Fruit fly (Drosophila melanogaster) whole organism, embryonic: ENCODE results near the gene Kap3.

Source experiments
- Abd-B ChIP-seq: fragments of 200-800 bp; sonication (Bioruptor generic); optimal IDR thresholded peaks from 2 replicates; lab custom pipeline; 2018; ENCODE audit warnings: missing biosample characterization, mild to moderate bottlenecking, missing genetic modification characterization, moderate library complexity
- CG12299 ChIP-seq: fragments of 200-800 bp; sonication (Bioruptor generic); optimal IDR thresholded peaks from 2 replicates; lab custom pipeline; 2018; ENCODE audit warnings: missing biosample characterization, mild to moderate bottlenecking, missing genetic modification characterization
- CG12659 ChIP-seq: fragments of 200-800 bp; sonication (Bioruptor generic); optimal IDR thresholded peaks from 3 replicates; lab custom pipeline; 2017; ENCODE audit warnings: mild to moderate bottlenecking, missing biosample characterization, missing genetic modification reagents, missing genetic modification characterization
- CG12769 ChIP-seq: fragments of 200-800 bp; sonication (Bioruptor generic); optimal IDR thresholded peaks from 2 replicates; lab custom pipeline; 2019; ENCODE audit warnings: missing biosample characterization, mild to moderate bottlenecking, missing genetic modification characterization, moderate library complexity
- CG13287 ChIP-seq: fragments of 200-800 bp; sonication (Bioruptor generic); IDR thresholded peaks from 2 replicates; pipeline ENCODE4 v1.3.6; 2022; ENCODE audit warnings: missing biosample characterization, missing genetic modification characterization; ENCODE audit not compliant: partially characterized antibody
- CG13624 ChIP-seq: fragments of 200-800 bp; sonication (Bioruptor generic); optimal IDR thresholded peaks from 2 replicates; lab custom pipeline; 2016; ENCODE audit warnings: missing biosample characterization, missing genetic modification characterization
- CG15696 ChIP-seq: fragments of 200-800 bp; sonication (Bioruptor generic); optimal IDR thresholded peaks from 2 replicates; lab custom pipeline; 2019; ENCODE audit warnings: missing biosample characterization, mild to moderate bottlenecking, missing genetic modification characterization, moderate library complexity
- CG17829 ChIP-seq: fragments of 200-800 bp; optimal IDR thresholded peaks from 2 replicates; lab custom pipeline; 2019; ENCODE audit warnings: missing biosample characterization, mild to moderate bottlenecking, missing genetic modification characterization, moderate library complexity
- CG18619 ChIP-seq: fragments of 200-800 bp; sonication (Bioruptor generic); optimal IDR thresholded peaks from 3 replicates; lab custom pipeline; 2017; ENCODE audit warnings: missing biosample characterization, mild to moderate bottlenecking, missing genetic modification characterization
- CG2116 ChIP-seq: fragments of 200-800 bp; sonication (Bioruptor generic); optimal IDR thresholded peaks from 3 replicates; lab custom pipeline; 2018; ENCODE audit warnings: missing biosample characterization, mild to moderate bottlenecking, missing genetic modification characterization
- CG3847 ChIP-seq: fragments of 200-800 bp; sonication (Bioruptor generic); IDR thresholded peaks from 2 replicates; pipeline ENCODE4 v1.3.6; 2022; ENCODE audit warnings: missing biosample characterization, missing genetic modification characterization
- CG4707 ChIP-seq: fragments of 200-800 bp; sonication (Bioruptor generic); optimal IDR thresholded peaks from 2 replicates; lab custom pipeline; 2018; ENCODE audit warnings: missing biosample characterization, mild to moderate bottlenecking, missing genetic modification characterization, moderate library complexity
- CG6175 ChIP-seq: fragments of 200-800 bp; sonication (Bioruptor generic); IDR thresholded peaks from 3 replicates; pipeline ENCODE4 v1.3.6; 2022; ENCODE audit warnings: missing biosample characterization, missing genetic modification characterization
- CG6791 ChIP-seq: fragments of 200-800 bp; sonication (Bioruptor generic); IDR thresholded peaks from 3 replicates; pipeline ENCODE4 v1.3.6; 2022; ENCODE audit warnings: missing biosample characterization, missing genetic modification characterization; ENCODE audit not compliant: partially characterized antibody
- CG9817 ChIP-seq: fragments of 200-800 bp; sonication (Bioruptor generic); optimal IDR thresholded peaks from 2 replicates; lab custom pipeline; 2018; ENCODE audit warnings: missing biosample characterization, mild to moderate bottlenecking, missing genetic modification characterization, moderate library complexity
- Doc2 ChIP-seq: fragments of 200-800 bp; sonication (Bioruptor generic); IDR thresholded peaks from 2 replicates; pipeline ENCODE4 v1.3.6; 2022; ENCODE audit warnings: missing biosample characterization, missing genetic modification characterization
- Dp ChIP-seq: fragments of 200-800 bp; sonication (Bioruptor generic); optimal IDR thresholded peaks from 2 replicates; lab custom pipeline; 2018; ENCODE audit warnings: missing biosample characterization, mild to moderate bottlenecking, missing genetic modification characterization, moderate library complexity
- Dref ChIP-seq: fragments of 200-800 bp; sonication (Bioruptor generic); IDR thresholded peaks from 2 replicates; pipeline ENCODE4 v1.3.6; 2022; ENCODE audit warnings: missing biosample characterization, missing genetic modification characterization
- E2f2 ChIP-seq: fragments of 200-800 bp; sonication (Bioruptor generic); IDR thresholded peaks from 2 replicates; pipeline ENCODE4 v1.3.6; 2022; ENCODE audit warnings: missing biosample characterization, missing genetic modification characterization
- Ets65A ChIP-seq: fragments of 200-800 bp; sonication (Bioruptor generic); peaks from one replicate; lab custom pipeline; 2016; ENCODE audit warnings: missing biosample characterization, missing genetic modification characterization
- Hmr ChIP-seq: fragments of 200-800 bp; sonication (Bioruptor generic); optimal IDR thresholded peaks from 3 replicates; lab custom pipeline; 2017; ENCODE audit warnings: mild to moderate bottlenecking, missing biosample characterization, missing genetic modification reagents, missing genetic modification characterization
- Hsf ChIP-seq: fragments of 200-800 bp; sonication (Bioruptor generic); optimal IDR thresholded peaks from 3 replicates; lab custom pipeline; 2016; ENCODE audit warnings: missing biosample characterization, missing genetic modification characterization
- MBD-R2 ChIP-seq: fragments of 200-800 bp; sonication (Bioruptor generic); IDR thresholded peaks from 2 replicates; pipeline ENCODE4 v1.3.6; 2022; ENCODE audit warnings: missing biosample characterization, missing genetic modification characterization
- Mad ChIP-seq: fragments of 200-800 bp; sonication (Bioruptor generic); optimal IDR thresholded peaks from 2 replicates; lab custom pipeline; 2016; ENCODE audit warnings: missing biosample characterization, missing genetic modification characterization
- Max ChIP-seq: fragments of 200-800 bp; sonication (Bioruptor generic); optimal IDR thresholded peaks from 2 replicates; lab custom pipeline; 2016; ENCODE audit warnings: missing biosample characterization, mild to moderate bottlenecking, missing genetic modification characterization
- Med ChIP-seq: fragments of 200-800 bp; sonication (Bioruptor generic); peaks from one replicate; lab custom pipeline; 2016; ENCODE audit warnings: missing biosample characterization, missing genetic modification characterization, mild to moderate bottlenecking, inconsistent platforms, moderate library complexity
- Mes4 ChIP-seq: fragments of 200-800 bp; sonication (Bioruptor generic); optimal IDR thresholded peaks from 2 replicates; lab custom pipeline; 2016; ENCODE audit warnings: missing biosample characterization, missing genetic modification characterization
- NC2α ChIP-seq: fragments of 200-800 bp; sonication (Bioruptor generic); optimal IDR thresholded peaks from 2 replicates; lab custom pipeline; 2016; ENCODE audit warnings: missing biosample characterization, missing genetic modification characterization
- Six4 ChIP-seq: fragments of 200-800 bp; sonication (Bioruptor generic); optimal IDR thresholded peaks from 2 replicates; lab custom pipeline; 2016; ENCODE audit warnings: missing biosample characterization, missing genetic modification characterization
- Sry-δ ChIP-seq: fragments of 200-800 bp; sonication (Bioruptor generic); optimal IDR thresholded peaks from 2 replicates; lab custom pipeline; 2016; ENCODE audit warnings: missing biosample characterization, missing genetic modification characterization
- Vsx1 ChIP-seq: fragments of 200-800 bp; sonication (Bioruptor generic); optimal IDR thresholded peaks from 2 replicates; lab custom pipeline; 2017; ENCODE audit warnings: missing biosample characterization, mild to moderate bottlenecking, missing genetic modification characterization, missing genetic modification reagents
- bigmax ChIP-seq: fragments of 200-800 bp; sonication (Bioruptor generic); optimal IDR thresholded peaks from 2 replicates; lab custom pipeline; 2018; ENCODE audit warnings: missing biosample characterization, mild to moderate bottlenecking, missing genetic modification characterization
- ci ChIP-seq: fragments of 200-800 bp; sonication (Bioruptor generic); IDR thresholded peaks from 3 replicates; pipeline ENCODE4 v1.3.6; 2022; ENCODE audit warnings: missing biosample characterization, missing genetic modification characterization
- dm ChIP-seq: fragments of 200-800 bp; sonication (Bioruptor generic); optimal IDR thresholded peaks from 3 replicates; lab custom pipeline; 2016; ENCODE audit warnings: missing biosample characterization, missing genetic modification characterization
- exex ChIP-seq: fragments of 200-800 bp; sonication (Bioruptor generic); optimal IDR thresholded peaks from 4 replicates; lab custom pipeline; 2018; ENCODE audit warnings: missing biosample characterization, mild to moderate bottlenecking, missing genetic modification characterization, moderate library complexity
- fu2 ChIP-seq: fragments of 200-800 bp; sonication (Bioruptor generic); optimal IDR thresholded peaks from 2 replicates; lab custom pipeline; 2016; ENCODE audit warnings: missing biosample characterization, missing genetic modification characterization
- gem ChIP-seq: fragments of 200-800 bp; sonication (Bioruptor generic); optimal IDR thresholded peaks from 2 replicates; lab custom pipeline; 2019; ENCODE audit warnings: missing biosample characterization, mild to moderate bottlenecking, missing genetic modification characterization, moderate library complexity
- gfzf ChIP-seq: fragments of 200-800 bp; sonication (Bioruptor generic); optimal IDR thresholded peaks from 2 replicates; lab custom pipeline; 2016; ENCODE audit warnings: missing biosample characterization, mild to moderate bottlenecking, missing genetic modification characterization, moderate library complexity
- her ChIP-seq: fragments of 200-800 bp; sonication (Bioruptor generic); optimal IDR thresholded peaks from 2 replicates; lab custom pipeline; 2016; ENCODE audit warnings: missing biosample characterization, missing genetic modification characterization
- kni ChIP-seq: fragments of 200-800 bp; sonication (Bioruptor generic); optimal IDR thresholded peaks from 3 replicates; lab custom pipeline; 2017; ENCODE audit warnings: mild to moderate bottlenecking, missing biosample characterization, missing genetic modification reagents, missing genetic modification characterization
- mirr ChIP-seq: fragments of 200-800 bp; sonication (Bioruptor generic); optimal IDR thresholded peaks from 3 replicates; lab custom pipeline; 2018; ENCODE audit warnings: missing biosample characterization, mild to moderate bottlenecking, missing genetic modification characterization
- org-1 ChIP-seq: fragments of 200-800 bp; sonication (Bioruptor generic); optimal IDR thresholded peaks from 2 replicates; lab custom pipeline; 2017; ENCODE audit warnings: missing biosample characterization, missing genetic modification characterization
- phol ChIP-seq: fragments of 200-800 bp; sonication (Bioruptor generic); optimal IDR thresholded peaks from 3 replicates; lab custom pipeline; 2018; ENCODE audit warnings: missing biosample characterization, mild to moderate bottlenecking, missing genetic modification characterization, moderate library complexity
- pita ChIP-seq: fragments of 200-800 bp; sonication (Bioruptor generic); optimal IDR thresholded peaks from 2 replicates; lab custom pipeline; 2017; ENCODE audit warnings: missing biosample characterization, mild to moderate bottlenecking, missing genetic modification characterization
- pzg ChIP-seq: fragments of 200-800 bp; sonication (Bioruptor generic); optimal IDR thresholded peaks from 3 replicates; lab custom pipeline; 2018; ENCODE audit warnings: missing biosample characterization, mild to moderate bottlenecking, missing genetic modification characterization, moderate library complexity
- scrt ChIP-seq: fragments of 200-800 bp; sonication (Bioruptor generic); optimal IDR thresholded peaks from 2 replicates; lab custom pipeline; 2018; ENCODE audit warnings: missing biosample characterization, mild to moderate bottlenecking, missing genetic modification characterization, moderate library complexity
- sd ChIP-seq: fragments of 200-800 bp; sonication (Bioruptor generic); optimal IDR thresholded peaks from 3 replicates; lab custom pipeline; 2018; ENCODE audit warnings: missing biosample characterization, mild to moderate bottlenecking, missing genetic modification characterization, moderate library complexity
- sens ChIP-seq: fragments of 200-800 bp; sonication (Bioruptor generic); peaks from one replicate; lab custom pipeline; 2016; ENCODE audit warnings: missing biosample characterization, missing genetic modification characterization
- stwl ChIP-seq: fragments of 200-800 bp; sonication (Bioruptor generic); optimal IDR thresholded peaks from 3 replicates; lab custom pipeline; 2018; ENCODE audit warnings: missing biosample characterization, mild to moderate bottlenecking, missing genetic modification characterization, moderate library complexity
- trh ChIP-seq: fragments of 200-800 bp; sonication (Bioruptor generic); optimal IDR thresholded peaks from 2 replicates; lab custom pipeline; 2016; ENCODE audit warnings: missing biosample characterization, missing genetic modification characterization
- wdn ChIP-seq: fragments of 200-800 bp; sonication (Bioruptor generic); IDR thresholded peaks from 2 replicates; pipeline ENCODE4 v1.3.6; 2022; ENCODE audit warnings: missing biosample characterization, missing genetic modification characterization

Kap3 gene

DNA sequence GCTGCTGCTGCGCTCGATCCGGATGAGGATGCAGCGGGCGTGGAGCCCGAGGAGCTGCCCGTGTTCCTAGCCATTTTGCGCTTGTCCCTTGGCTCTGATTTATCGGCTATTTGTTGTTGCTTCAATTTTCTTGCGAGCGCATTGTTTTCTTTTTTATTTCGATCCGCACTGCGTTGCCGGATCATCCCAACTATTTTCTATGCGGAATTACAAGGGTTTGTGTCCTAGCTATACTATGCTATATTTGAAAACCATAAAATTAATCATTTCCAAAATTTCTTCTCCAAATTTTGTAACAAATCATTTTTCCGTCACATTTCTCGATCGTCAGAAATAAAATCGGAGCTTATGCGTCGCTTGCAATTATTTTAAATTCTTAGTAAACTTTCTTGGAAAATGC lies 7.9 kb upstream of the Kap3 start, which contains the start of the genes GCS1 and CG11756 (continued):
- TF ChIP-seq CG3847 (GFP tag; lab: Robert Waterston, UW) (0 out of 2 replicates have a peak, but pooled peaks have one; percentile 17), her (GFP tag; lab: Kevin White, UChicago) (no peak), Six4 (GFP tag; lab: Kevin White, UChicago) (no peak), pzg (peak; percentile 39), E2f2 (GFP tag; lab: Robert Waterston, UW) (peak; percentile 64), gfzf (GFP tag; lab: Kevin White, UChicago) (peak; percentile 50), pita (GFP tag; lab: Kevin White, UChicago) (peak; percentile 45), kni (GFP tag; lab: Kevin White, UChicago) (no peak), bigmax (no peak), MBD-R2 (GFP tag; lab: Robert Waterston, UW) (peak; percentile 82), phol (tag; lab: Kevin White, UChicago) (peak; percentile 17), Doc2 (GFP tag; lab: Robert Waterston, UW) (no peak), CG18619 (GFP tag; lab: Kevin White, UChicago) (no peak), Sry-δ (peak; percentile 32), CG17829 (tag; lab: Kevin White, UChicago) (peak; percentile 2), sd (tag; lab: Kevin White, UChicago) (peak; percentile 3), CG2116 (peak; percentile 29), Abd-B (GFP tag; lab: Kevin White, UChicago) (peak; percentile 32), stwl (tag; lab: Kevin White, UChicago) (peak; percentile 5), Dref (GFP tag; lab: Robert Waterston, UW) (peak; percentile 37), Dp (GFP tag; lab: Kevin White, UChicago) (peak; percentile 52), CG13287 (GFP tag; lab: Robert Waterston, UW) (0 out of 2 replicates have a peak, but pooled peaks have one; percentile 25), Mes4 (GFP tag; lab: Kevin White, UChicago) (no peak), dm (peak; percentile 16), scrt (GFP tag; lab: Kevin White, UChicago) (no peak)

DNA sequence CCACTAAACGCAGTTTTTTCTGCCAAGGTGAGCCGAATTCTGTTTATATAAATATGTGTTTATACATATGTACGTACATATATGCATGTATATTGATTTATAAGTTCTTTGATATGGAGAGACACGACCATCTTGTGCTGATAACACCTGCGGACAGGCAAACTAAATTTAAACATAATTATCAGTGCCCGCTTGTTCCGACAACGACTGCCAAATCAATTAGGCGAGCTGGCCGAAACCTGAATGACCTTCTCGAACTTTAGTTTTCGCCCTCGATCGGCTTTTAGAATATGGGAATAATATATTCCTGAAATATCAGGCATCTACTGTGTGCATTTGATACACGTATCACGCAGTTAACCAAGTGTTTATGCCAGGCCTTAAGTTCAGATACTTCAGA lies 2.9 kb upstream of the Kap3 start:
- TF ChIP-seq Mad (no peak), Med (GFP tag; lab: Kevin White, UChicago) (peak; percentile 20), gem (tag; lab: Kevin White, UChicago) (peak; percentile 25), sens (GFP tag; lab: Kevin White, UChicago) (no peak), trh (GFP tag; lab: Kevin White, UChicago) (no peak), Hmr (GFP tag; lab: Kevin White, UChicago) (no peak), CG13624 (no peak), sd (tag; lab: Kevin White, UChicago) (no peak), CG12299 (tag; lab: Kevin White, UChicago) (no peak), CG6175 (GFP tag; lab: Robert Waterston, UW) (no peak), CG6791 (GFP tag; lab: Robert Waterston, UW) (no peak), fu2 (no peak), exex (tag; lab: Kevin White, UChicago) (peak; percentile 74), Max (no peak), NC2α (no peak), CG15696 (tag; lab: Kevin White, UChicago) (no peak), CG12769 (no peak), CG9817 (no peak), wdn (no peak), ci (GFP tag; lab: Robert Waterston, UW) (no peak), mirr (GFP tag; lab: Kevin White, UChicago) (peak; percentile 10), CG12659 (GFP tag; lab: Kevin White, UChicago) (no peak), Ets65A (no peak), CG4707 (GFP tag; lab: Kevin White, UChicago) (no peak), Vsx1 (GFP tag; lab: Kevin White, UChicago) (no peak), org-1 (GFP tag; lab: Kevin White, UChicago) (no peak), Hsf (GFP tag; lab: Kevin White, UChicago) (no peak)
